Fruit fly (Drosophila melanogaster) Kc167 (cell line): ENCODE data around the gene CG43342.

Experiments used
- Myc ChIP-seq: fragments of >200 bp; optimal IDR thresholded peaks from 2 replicates; lab custom pipeline; 2017; ENCODE audit warnings: missing external identifiers
- Sin3A ChIP-seq: fragments of >200 bp; optimal IDR thresholded peaks from 2 replicates; lab custom pipeline; 2018; ENCODE audit warnings: missing external identifiers
- h ChIP-seq: fragments of >200 bp; optimal IDR thresholded peaks from 3 replicates; lab custom pipeline; 2018; ENCODE audit warnings: missing external identifiers
- insv ChIP-seq: fragments of >200 bp; optimal IDR thresholded peaks from 3 replicates; lab custom pipeline; 2018; ENCODE audit warnings: missing external identifiers
- psq ChIP-seq: fragments of >200 bp; optimal IDR thresholded peaks from 2 replicates; lab custom pipeline; 2017; ENCODE audit warnings: missing external identifiers
- ttk ChIP-seq: sonication (Bioruptor generic); optimal IDR thresholded peaks from 2 replicates; lab custom pipeline; 2017; ENCODE audit warnings: missing external identifiers

DNA sequence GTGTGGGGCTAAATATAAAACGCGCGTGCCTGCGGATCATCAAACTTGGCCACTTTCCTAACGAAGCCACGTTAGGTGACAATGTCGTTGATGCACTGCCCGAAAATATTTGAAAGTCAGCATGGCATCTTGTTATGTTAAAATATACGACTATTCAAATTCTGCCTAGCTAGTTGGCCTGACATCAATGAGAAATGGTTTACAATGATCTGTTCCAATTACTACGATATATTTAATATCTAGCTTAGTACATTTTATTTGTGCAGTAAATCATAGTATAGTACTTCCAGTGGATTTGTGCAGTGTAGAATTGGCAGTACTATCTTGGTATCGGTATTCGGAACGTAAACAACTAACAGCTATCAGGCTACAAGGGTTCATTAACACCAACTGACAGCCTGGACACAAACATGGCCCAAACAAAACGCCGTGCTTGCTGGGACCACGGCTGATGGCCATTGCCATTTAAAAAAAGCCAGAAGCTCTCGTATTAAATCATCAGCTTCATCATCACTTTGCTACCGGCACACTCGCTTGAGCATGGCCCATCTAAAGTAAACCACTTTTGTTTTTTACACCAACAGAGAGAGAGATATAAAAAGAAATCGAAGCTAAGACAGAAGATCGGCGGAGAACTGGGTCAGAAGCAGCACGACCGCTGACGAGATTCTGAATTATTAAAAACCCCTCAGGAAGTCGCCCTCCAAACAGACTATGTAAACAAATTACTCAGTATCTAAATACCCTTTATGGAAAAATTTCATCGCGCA, 14.5 kb downstream of the CG43342 start:
- no peak for TF ChIP-seq h
- TF ChIP-seq psq (lab: Kevin White, UChicago): no peak
- TF ChIP-seq insv (lab: Kevin White, UChicago): no peak
- no peak for TF ChIP-seq ttk (lab: Kevin White, UChicago)
- TF ChIP-seq Sin3A (lab: Kevin White, UChicago): no peak
- no peak for TF ChIP-seq Myc (lab: Kevin White, UChicago)
